Worm (Caenorhabditis elegans) whole organism, L4 larva: ENCODE measurements around the gene fbxa-197.
"Not testable (repeated sequence)": the region's sequence is repeated elsewhere in the genome, so short reads cannot be mapped to it uniquely, and the experiment has no call there.

Experiments
- F26F4.8 ChIP-seq: fragments of 200-800 bp; sonication (Bioruptor generic); conservative IDR thresholded peaks from 2 replicates; pipeline ENCODE4 v1.3.6; 2022; ENCODE audit warnings: missing genetic modification characterization, missing compliant biosample characterization
- Y105C5A.15 ChIP-seq: fragments of 200-800 bp; sonication (Bioruptor generic); IDR thresholded peaks from 2 replicates; pipeline ENCODE4 v1.3.6; 2022; ENCODE audit warnings: missing genetic modification characterization, missing compliant biosample characterization
- Y48G9A.11 ChIP-seq: fragments of 200-800 bp; sonication (Bioruptor generic); IDR thresholded peaks from 2 replicates; pipeline ENCODE4 v1.3.6; 2022; ENCODE audit warnings: missing genetic modification reagents, missing genetic modification characterization, missing compliant biosample characterization
- ZK337.2 ChIP-seq: fragments of 200-800 bp; sonication (Bioruptor generic); IDR thresholded peaks from 2 replicates; pipeline ENCODE4 v1.3.6; 2022; ENCODE audit warnings: missing genetic modification reagents, missing genetic modification characterization, missing compliant biosample characterization
- aha-1 ChIP-seq: fragments of 150-350 bp; peaks from one replicate; lab custom pipeline; 2014; ENCODE audit warnings: missing biosample characterization, missing genetic modification characterization
- ceh-44 ChIP-seq: fragments of 200-800 bp; sonication (Bioruptor generic); IDR thresholded peaks from 2 replicates; pipeline ENCODE4 v1.3.6; 2022; ENCODE audit warnings: missing genetic modification reagents, missing genetic modification characterization, missing compliant biosample characterization
- ces-1 ChIP-seq: fragments of 150-350 bp; sonication (generic microtip); optimal IDR thresholded peaks from 4 replicates; lab custom pipeline; 2014; ENCODE audit warnings: missing biosample characterization, missing genetic modification reagents, missing genetic modification characterization
- dpl-1 ChIP-seq: fragments of 150-350 bp; optimal IDR thresholded peaks from 2 replicates; lab custom pipeline; 2014; ENCODE audit warnings: missing biosample characterization, missing genetic modification reagents, missing genetic modification characterization
- duxl-1 ChIP-seq: sonication (generic microtip); optimal IDR thresholded peaks from 2 replicates; lab custom pipeline; 2016; ENCODE audit warnings: mild to moderate bottlenecking, missing genetic modification characterization, moderate library complexity, missing compliant biosample characterization; ENCODE audit not compliant: poor library complexity
- jun-1 ChIP-seq: fragments of 150-350 bp; optimal IDR thresholded peaks from 2 replicates; lab custom pipeline; 2014; ENCODE audit warnings: missing biosample characterization, missing genetic modification reagents, missing genetic modification characterization
- lin-38 ChIP-seq: fragments of 200-800 bp; sonication (Bioruptor generic); IDR thresholded peaks from 2 replicates; pipeline ENCODE4 v1.3.6; 2022; ENCODE audit warnings: missing genetic modification reagents, missing genetic modification characterization, missing compliant biosample characterization
- lin-39 ChIP-seq: fragments of 150-350 bp; optimal IDR thresholded peaks from 2 replicates; lab custom pipeline; 2014; ENCODE audit warnings: missing biosample characterization, missing genetic modification reagents, missing genetic modification characterization
- lir-3 ChIP-seq: sonication (generic microtip); optimal IDR thresholded peaks from 2 replicates; lab custom pipeline; 2016; ENCODE audit warnings: mild to moderate bottlenecking, missing genetic modification characterization, missing compliant biosample characterization
- lsy-2 ChIP-seq, 2 experiments: fragments of 150-350 bp in 1 of 2; sonication (generic microtip) in 1 of 2; optimal IDR thresholded peaks; 2 replicates each; lab custom pipeline; 2014 to 2017; ENCODE audit warnings: missing biosample characterization in 2 of 2, missing genetic modification characterization in 2 of 2
- mdt-29 ChIP-seq: fragments of 200-800 bp; sonication (Bioruptor generic); IDR thresholded peaks from 2 replicates; pipeline ENCODE4 v1.3.6; 2022; ENCODE audit warnings: missing genetic modification reagents, missing genetic modification characterization, missing compliant biosample characterization
- mxl-2 ChIP-seq: fragments of 200-800 bp; sonication (Bioruptor generic); conservative IDR thresholded peaks from 2 replicates; pipeline ENCODE4 v1.3.6; 2022; ENCODE audit warnings: missing genetic modification reagents, missing genetic modification characterization, missing compliant biosample characterization
- mxl-3 ChIP-seq: fragments of 200-800 bp; sonication (Bioruptor generic); optimal IDR thresholded peaks from 2 replicates; lab custom pipeline; 2018; ENCODE audit warnings: mild to moderate bottlenecking, missing genetic modification characterization, missing compliant biosample characterization
- nhr-10 ChIP-seq: fragments of 150-350 bp; optimal IDR thresholded peaks from 2 replicates; lab custom pipeline; 2014; ENCODE audit warnings: missing biosample characterization, missing genetic modification characterization
- nhr-42 ChIP-seq: fragments of 200-800 bp; sonication (Bioruptor generic); IDR thresholded peaks from 2 replicates; pipeline ENCODE4 v1.3.6; 2022; ENCODE audit warnings: missing genetic modification characterization, missing compliant biosample characterization
- nhr-48 ChIP-seq: sonication (generic microtip); optimal IDR thresholded peaks from 2 replicates; lab custom pipeline; 2016; ENCODE audit warnings: mild to moderate bottlenecking, missing genetic modification characterization, missing compliant biosample characterization
- nhr-76 ChIP-seq: fragments of 150-350 bp; optimal IDR thresholded peaks from 2 replicates; lab custom pipeline; 2014; ENCODE audit warnings: missing biosample characterization, missing genetic modification characterization
- pha-4 ChIP-seq, 2 experiments: fragments of 150-350 bp in 1 of 2; fragments of 200-800 bp in 1 of 2; sonication (Bioruptor generic) in 1 of 2; IDR thresholded peaks in 1 of 2; optimal IDR thresholded peaks in 1 of 2; 2 replicates each; pipeline versions ENCODE4 v1.3.6 to Lab custom; 2014 to 2022; ENCODE audit warnings: missing genetic modification characterization in 2 of 2, missing genetic modification reagents in 2 of 2, missing biosample characterization in 1 of 2, missing compliant biosample characterization in 1 of 2
- php-3 ChIP-seq: fragments of 200-800 bp; sonication (Bioruptor generic); IDR thresholded peaks from 2 replicates; pipeline ENCODE4 v1.3.6; 2022; ENCODE audit warnings: missing genetic modification reagents, missing genetic modification characterization, missing compliant biosample characterization
- set-16 ChIP-seq: fragments of 200-800 bp; sonication (Bioruptor generic); IDR thresholded peaks from 2 replicates; pipeline ENCODE4 v1.3.6; 2022; ENCODE audit warnings: missing genetic modification reagents, missing genetic modification characterization, missing compliant biosample characterization
- skn-1 ChIP-seq: fragments of 150-350 bp; optimal IDR thresholded peaks from 2 replicates; lab custom pipeline; 2014; ENCODE audit warnings: missing biosample characterization, missing genetic modification characterization
- snpc-1.2 ChIP-seq: fragments of 200-800 bp; sonication (Bioruptor generic); IDR thresholded peaks from 2 replicates; pipeline ENCODE4 v1.3.6; 2022; ENCODE audit warnings: missing genetic modification reagents, missing genetic modification characterization, missing compliant biosample characterization
- unc-62 ChIP-seq, 3 experiments: fragments of 150-350 bp in 1 of 3; sonication (generic microtip); optimal IDR thresholded peaks in 2 of 3; peaks in 1 of 3; 1 replicate in 1 of 3; 2 replicates in 2 of 3; lab custom pipeline; 2014 to 2017; ENCODE audit warnings: missing biosample characterization in 3 of 3, missing genetic modification characterization in 3 of 3, missing genetic modification reagents in 3 of 3, missing genotype in 1 of 3
- zag-1 ChIP-seq: fragments of 150-350 bp; optimal IDR thresholded peaks from 2 replicates; lab custom pipeline; 2014; ENCODE audit warnings: missing biosample characterization, missing genetic modification characterization
- zfp-3 ChIP-seq: fragments of 200-800 bp; sonication (Bioruptor generic); conservative IDR thresholded peaks from 2 replicates; pipeline ENCODE4 v1.3.6; 2022; ENCODE audit warnings: missing genetic modification reagents, missing genetic modification characterization, missing compliant biosample characterization
- zip-11 ChIP-seq: fragments of 200-800 bp; sonication (Bioruptor generic); IDR thresholded peaks from 2 replicates; pipeline ENCODE4 v1.3.6; 2022; ENCODE audit warnings: missing genetic modification characterization, missing compliant biosample characterization
- zip-2 ChIP-seq: fragments of 150-350 bp; optimal IDR thresholded peaks from 2 replicates; lab custom pipeline; 2014; ENCODE audit warnings: missing biosample characterization, missing genetic modification characterization
- ztf-7 ChIP-seq: fragments of 150-350 bp; optimal IDR thresholded peaks from 2 replicates; lab custom pipeline; 2014; ENCODE audit warnings: missing biosample characterization, missing genetic modification characterization

Gene fbxa-197

ce11 chrV:15829907-15830306 is 37.6 kb upstream of the fbxa-197 start, which contains the start of gene srbc-55 (continued):
- TF ChIP-seq set-16 (GFP tag; lab: Robert Waterston, UW), result no peak

- TF ChIP-seq mxl-2 (GFP tag; lab: Robert Waterston, UW) (no peak), php-3 (GFP tag; lab: Robert Waterston, UW) (no peak), nhr-10 (no peak), Y105C5A.15 (GFP tag; lab: Robert Waterston, UW) (no peak), Y48G9A.11 (GFP tag; lab: Robert Waterston, UW) (no peak), zip-11 (GFP tag; lab: Robert Waterston, UW) (no peak), mxl-3 (GFP tag; lab: Kevin White, UChicago) (no peak), ztf-7 (tag; lab: Kevin White, UChicago) (no peak)
- TF ChIP-seq, all 104 proteins: peak for 0
Observed at ce11 chrV:15831586-15831985, 35.9 kb upstream of the fbxa-197 start, which contains the start of gene srbc-56. Gene srbc-56, minus strand, starts transcription at chrV:15831686.

ce11 chrV:15833622-15834021 is 33.9 kb upstream of the fbxa-197 start, which contains the start of gene srbc-54:
Gene srbc-54, minus strand, starts transcription at chrV:15833722.
- TF ChIP-seq lin-38 (no peak), ceh-44 (GFP tag; lab: Robert Waterston, UW) (no peak), zag-1 (tag; lab: Kevin White, UChicago) (no peak), ZK337.2 (no peak)

- TF ChIP-seq aha-1, result peak; percentile 51
- no peak for TF ChIP-seq dpl-1 (GFP tag; lab: Kevin White, UChicago)
- TF ChIP-seq, all 104 proteins: peak for 1
Observed at ce11 chrV:15841095-15841494, 26.4 kb upstream of the fbxa-197 start, which contains the start of gene srh-149. Gene srh-149, minus strand, starts transcription at chrV:15841195.

- peak in 1 of 2 experiments; percentile 48 for TF ChIP-seq unc-62 (GFP tag; optimal IDR thresholded peaks at IDR 0.05 in 1 of 2; lab: Kevin White, UChicago)
- TF ChIP-seq unc-62 (tag; optimal IDR thresholded peaks at IDR 0.05; lab: Kevin White, UChicago), result not testable (repeated sequence)
- TF ChIP-seq, all 104 proteins: peak for 1; not testable (repeated sequence) for 103
Observed at ce11 chrV:15850276-15850811, 17.1 kb upstream of the fbxa-197 start, which contains the start of gene srh-147. Gene srh-147, minus strand, starts transcription at chrV:15850326.

ce11 chrV:15858292-15858691 is 9.2 kb upstream of the fbxa-197 start, which contains the start of gene srh-148:
Gene srh-148, minus strand, starts transcription at chrV:15858392.
- TF ChIP-seq zip-2 (tag; lab: Kevin White, UChicago) (no peak), nhr-48 (no peak), Y48G9A.11 (GFP tag; lab: Robert Waterston, UW) (no peak), mxl-2 (GFP tag; lab: Robert Waterston, UW) (no peak), zfp-3 (GFP tag; lab: Robert Waterston, UW) (no peak), lir-3 (tag; lab: Kevin White, UChicago) (no peak), lsy-2 (tag; optimal IDR thresholded peaks at IDR 0.05; lab: Kevin White, UChicago) (no peak), nhr-42 (GFP tag; lab: Robert Waterston, UW) (no peak), nhr-76 (tag; lab: Kevin White, UChicago) (no peak), duxl-1 (tag; lab: Kevin White, UChicago) (no peak), mdt-29 (GFP tag; lab: Robert Waterston, UW) (no peak), snpc-1.2 (GFP tag; lab: Robert Waterston, UW) (no peak), skn-1 (tag; lab: Kevin White, UChicago) (no peak), ceh-44 (GFP tag; lab: Robert Waterston, UW) (no peak), ces-1 (GFP tag; lab: Kevin White, UChicago) (no peak), F26F4.8 (GFP tag; lab: Robert Waterston, UW) (no peak), jun-1 (tag; lab: Kevin White, UChicago) (no peak), lin-39 (tag; lab: Kevin White, UChicago) (no peak), pha-4 (GFP tag; IDR thresholded peaks at IDR 0.05; lab: Robert Waterston, UW) (no peak), pha-4 (tag; optimal IDR thresholded peaks at IDR 0.05; lab: Kevin White, UChicago) (no peak)
- TF ChIP-seq, all 104 proteins: peak for 0
